Fruit fly (Drosophila melanogaster): ENCODE data around the gene RpL13A.

RpL13A gene

dm6 chr3R:5612372-5613113 lies 11.7 kb upstream of the RpL13A start, which contains the start of gene Rga:
Gene Rga (minus strand): TSS chr3R:5613112.
- TF ChIP-seq noc (tag; optimal IDR thresholded peaks at IDR 0.05), result no peak

- no peak for TF ChIP-seq noc (tag; optimal IDR thresholded peaks at IDR 0.05)
Measured at dm6 chr3R:5613114-5613443, 11.2 kb upstream of the RpL13A start, which contains the start of gene Atu. Gene Atu (plus strand): TSS chr3R:5613358.

dm6 chr3R:5615484-5615883 lies 8.8 kb upstream of the RpL13A start:
- no peak for TF ChIP-seq noc (tag; optimal IDR thresholded peaks at IDR 0.05)

- no peak for TF ChIP-seq noc (tag; optimal IDR thresholded peaks at IDR 0.05)
Measured at dm6 chr3R:5617923-5618623, 6.2 kb upstream of the RpL13A start.

dm6 chr3R:5620387-5620956 lies 3.8 kb upstream of the RpL13A start:
- peak; percentile 76 for TF ChIP-seq noc (tag; optimal IDR thresholded peaks at IDR 0.05)

- no peak for TF ChIP-seq noc (tag; optimal IDR thresholded peaks at IDR 0.05)
Measured at dm6 chr3R:5621714-5622405, 2.4 kb upstream of the RpL13A start.

dm6 chr3R:5622406-5622752 lies 1.9 kb upstream of the RpL13A start:
- no peak for TF ChIP-seq noc (tag; optimal IDR thresholded peaks at IDR 0.05)

dm6 chr3R:5622985-5623630 lies 1.2 kb upstream of the RpL13A start:
- peak; percentile 46 for TF ChIP-seq noc (tag; optimal IDR thresholded peaks at IDR 0.05)

- TF ChIP-seq noc (tag; optimal IDR thresholded peaks at IDR 0.05), result no peak
Measured at dm6 chr3R:5627552-5627951, 3.3 kb downstream of the RpL13A start, which contains the start of gene CG31551. Gene CG31551 (plus strand): TSS chr3R:5627852.

- TF ChIP-seq noc (tag; optimal IDR thresholded peaks at IDR 0.05), result no peak
Measured at dm6 chr3R:5632182-5632581, 7.9 kb downstream of the RpL13A start, which contains the start of gene CG31549. Gene CG31549 (plus strand): TSS chr3R:5632192.

dm6 chr3R:5633437-5633836 lies 9.2 kb downstream of the RpL13A start, which contains the start of gene CG12171:
Gene CG12171 (plus strand): TSS chr3R:5633627.
- TF ChIP-seq noc (tag; optimal IDR thresholded peaks at IDR 0.05), result peak; percentile 18

- no peak for TF ChIP-seq noc (tag; optimal IDR thresholded peaks at IDR 0.05)
Measured at dm6 chr3R:5635524-5635923, 11.2 kb downstream of the RpL13A start, which contains the start of gene CG31546. Gene CG31546 (minus strand): TSS chr3R:5635624.

- TF ChIP-seq noc (tag; optimal IDR thresholded peaks at IDR 0.05), result peak; percentile 7
Measured at dm6 chr3R:5636519-5637430, 12.5 kb downstream of the RpL13A start, which contains the start of the genes CG31548 and CG12170. Gene CG31548 (minus strand): TSS chr3R:5636852. Gene CG12170 (plus strand): TSS chr3R:5637234.

dm6 chr3R:5643421-5643820 lies 19.1 kb downstream of the RpL13A start:
- no peak for TF ChIP-seq noc (tag; optimal IDR thresholded peaks at IDR 0.05)

Data from whole organism, larva.